Worm (Caenorhabditis elegans) whole organism, L2 larva: ENCODE results near the gene Y75B8A.34.

Source experiments
- C34F6.9 ChIP-seq: fragments of 150-350 bp; optimal IDR thresholded peaks from 2 replicates; lab custom pipeline; 2014; ENCODE audit warnings: missing biosample characterization, missing genetic modification characterization
- F13H6.1 ChIP-seq: sonication (generic microtip); optimal IDR thresholded peaks from 2 replicates; lab custom pipeline; 2016; ENCODE audit warnings: missing genetic modification characterization, missing compliant biosample characterization
- R02D3.7 ChIP-seq: fragments of 150-350 bp; optimal IDR thresholded peaks from 2 replicates; lab custom pipeline; 2014; ENCODE audit warnings: missing biosample characterization, missing genetic modification characterization
- Y55F3AM.14 ChIP-seq: fragments of 200-800 bp; sonication (Bioruptor generic); optimal IDR thresholded peaks from 2 replicates; lab custom pipeline; 2018; ENCODE audit warnings: mild to moderate bottlenecking, missing genetic modification characterization, missing compliant biosample characterization
- alr-1 ChIP-seq: fragments of 150-350 bp; optimal IDR thresholded peaks from 2 replicates; lab custom pipeline; 2014; ENCODE audit warnings: missing biosample characterization, missing genetic modification characterization
- ama-1 ChIP-seq: fragments of 150-350 bp; optimal IDR thresholded peaks from 2 replicates; lab custom pipeline; 2018; ENCODE audit warnings: inconsistent platforms
- crh-2 ChIP-seq: sonication (generic microtip); optimal IDR thresholded peaks from 2 replicates; lab custom pipeline; 2017; ENCODE audit warnings: missing biosample characterization, missing genetic modification characterization
- fos-1 ChIP-seq: fragments of 150-350 bp; optimal IDR thresholded peaks from 2 replicates; lab custom pipeline; 2014; ENCODE audit warnings: missing biosample characterization, missing genetic modification characterization
- gmeb-1 ChIP-seq: fragments of 150-350 bp; optimal IDR thresholded peaks from 2 replicates; lab custom pipeline; 2014; ENCODE audit warnings: missing biosample characterization, missing genetic modification characterization
- lin-11 ChIP-seq: fragments of 150-350 bp; sonication (generic microtip); optimal IDR thresholded peaks from 2 replicates; lab custom pipeline; 2014; ENCODE audit warnings: missing biosample characterization, missing genetic modification characterization, inconsistent platforms, mixed read lengths
- lin-13 ChIP-seq: fragments of 150-350 bp; optimal IDR thresholded peaks from 2 replicates; lab custom pipeline; 2014; ENCODE audit warnings: missing biosample characterization, missing genetic modification reagents, missing genetic modification characterization
- lin-39 ChIP-seq: fragments of 150-350 bp; optimal IDR thresholded peaks from 2 replicates; lab custom pipeline; 2014; ENCODE audit warnings: missing biosample characterization, missing genetic modification reagents, missing genetic modification characterization
- lsy-2 ChIP-seq, 2 experiments: fragments of 150-350 bp in 1 of 2; sonication (generic microtip) in 1 of 2; optimal IDR thresholded peaks; 2 replicates each; lab custom pipeline; 2014 to 2017; ENCODE audit warnings: missing biosample characterization in 2 of 2, missing genetic modification characterization in 2 of 2
- mab-5 ChIP-seq: fragments of 150-350 bp; optimal IDR thresholded peaks from 2 replicates; lab custom pipeline; 2014; ENCODE audit warnings: missing biosample characterization, missing genetic modification characterization
- mbf-1 ChIP-seq: sonication (generic microtip); optimal IDR thresholded peaks from 2 replicates; lab custom pipeline; 2017; ENCODE audit warnings: missing biosample characterization, missing genetic modification characterization
- mdl-1 ChIP-seq, 2 experiments: fragments of 150-350 bp in 1 of 2; sonication (generic microtip) in 1 of 2; optimal IDR thresholded peaks; 2 replicates each; lab custom pipeline; 2017; ENCODE audit warnings: missing biosample characterization in 2 of 2, missing genetic modification characterization in 2 of 2
- nhr-10 ChIP-seq: sonication (generic microtip); optimal IDR thresholded peaks from 2 replicates; lab custom pipeline; 2017; ENCODE audit warnings: missing biosample characterization, missing genetic modification characterization
- nhr-12 ChIP-seq: fragments of 150-350 bp; optimal IDR thresholded peaks from 2 replicates; lab custom pipeline; 2014; ENCODE audit warnings: missing biosample characterization, missing genetic modification characterization
- nhr-129 ChIP-seq: fragments of 150-350 bp; optimal IDR thresholded peaks from 2 replicates; lab custom pipeline; 2014; ENCODE audit warnings: missing biosample characterization, missing genetic modification characterization
- nhr-21 ChIP-seq: fragments of 150-350 bp; optimal IDR thresholded peaks from 2 replicates; lab custom pipeline; 2014; ENCODE audit warnings: missing biosample characterization, missing genetic modification characterization
- nhr-23 ChIP-seq: fragments of 150-350 bp; optimal IDR thresholded peaks from 2 replicates; lab custom pipeline; 2014; ENCODE audit warnings: missing biosample characterization, missing genetic modification reagents, missing genetic modification characterization
- nhr-25 ChIP-seq: fragments of 150-350 bp; sonication (generic microtip); optimal IDR thresholded peaks from 3 replicates; lab custom pipeline; 2014; ENCODE audit warnings: missing biosample characterization, missing genetic modification characterization
- nhr-6 ChIP-seq: fragments of 150-350 bp; optimal IDR thresholded peaks from 2 replicates; lab custom pipeline; 2014; ENCODE audit warnings: missing biosample characterization, missing genetic modification characterization
- nhr-77 ChIP-seq: fragments of 150-350 bp; optimal IDR thresholded peaks from 2 replicates; lab custom pipeline; 2014; ENCODE audit warnings: missing biosample characterization, missing genetic modification characterization
- sem-4 ChIP-seq: fragments of 150-350 bp; optimal IDR thresholded peaks from 2 replicates; lab custom pipeline; 2014; ENCODE audit warnings: missing biosample characterization, missing genetic modification reagents, missing genetic modification characterization
- skn-1 ChIP-seq: sonication (generic microtip); optimal IDR thresholded peaks from 2 replicates; lab custom pipeline; 2017; ENCODE audit warnings: missing biosample characterization, missing genetic modification characterization
- sma-3 ChIP-seq: sonication (generic microtip); optimal IDR thresholded peaks from 2 replicates; lab custom pipeline; 2016; ENCODE audit warnings: missing genetic modification reagents, missing genetic modification characterization, missing compliant biosample characterization
- sma-9 ChIP-seq, 2 experiments: fragments of 150-350 bp in 1 of 2; sonication (generic microtip) in 1 of 2; optimal IDR thresholded peaks; 2 replicates each; lab custom pipeline; 2014 to 2016; ENCODE audit warnings: missing genetic modification characterization in 2 of 2, mild to moderate bottlenecking in 1 of 2, missing biosample characterization in 1 of 2, missing compliant biosample characterization in 1 of 2, missing genetic modification reagents in 1 of 2, moderate library complexity in 1 of 2
- snpc-4 ChIP-seq: fragments of 150-350 bp; optimal IDR thresholded peaks from 2 replicates; lab custom pipeline; 2014; ENCODE audit warnings: missing biosample characterization, missing genetic modification characterization
- unc-39 ChIP-seq: fragments of 150-350 bp; optimal IDR thresholded peaks from 2 replicates; lab custom pipeline; 2014; ENCODE audit warnings: missing biosample characterization, missing genetic modification characterization
- unc-55 ChIP-seq: fragments of 150-350 bp; sonication (generic microtip); optimal IDR thresholded peaks from 3 replicates; lab custom pipeline; 2014; ENCODE audit warnings: missing biosample characterization, missing genetic modification reagents, missing genetic modification characterization
- zag-1 ChIP-seq: fragments of 150-350 bp; optimal IDR thresholded peaks from 2 replicates; lab custom pipeline; 2014; ENCODE audit warnings: missing biosample characterization, missing genetic modification characterization

Y75B8A.34 gene

DNA sequence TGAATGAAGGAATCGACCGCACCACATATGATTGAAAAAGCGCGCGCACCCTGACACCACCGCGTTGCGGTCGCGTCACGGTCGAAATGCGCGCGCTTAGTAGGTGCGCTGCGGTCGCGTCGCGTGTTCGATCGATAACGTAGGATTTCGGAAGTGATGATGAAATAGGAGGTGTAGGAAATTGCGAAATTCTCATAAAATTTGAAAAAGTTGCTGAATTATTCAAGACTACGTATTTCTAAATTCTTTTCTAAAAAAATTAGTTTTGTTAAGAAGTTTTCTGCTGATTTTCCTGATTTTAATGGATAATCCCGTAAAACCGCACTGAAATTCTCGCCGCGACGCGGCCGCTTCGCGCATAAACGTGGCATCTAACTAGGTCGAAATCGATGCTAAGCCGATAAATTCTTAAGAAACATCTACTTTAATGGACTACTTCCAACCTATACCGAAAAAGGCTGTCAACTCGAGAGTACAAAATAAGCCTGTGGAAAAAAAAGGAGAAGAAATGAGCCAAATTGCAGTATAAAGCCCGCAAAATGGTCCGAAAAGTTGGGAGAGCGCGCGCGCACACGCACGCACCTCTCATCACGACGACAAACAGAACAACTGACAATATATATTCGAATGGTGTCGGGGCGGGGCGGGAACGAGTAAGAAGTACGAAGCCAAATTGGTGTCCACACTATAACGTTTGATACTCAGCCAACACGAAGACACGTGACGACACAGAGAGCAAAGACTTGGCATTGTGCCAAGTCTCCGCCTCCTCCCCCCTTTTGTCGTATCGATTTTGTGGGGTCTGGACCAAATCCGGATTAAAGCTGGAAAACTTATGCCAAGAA, 9.3 kb downstream of the Y75B8A.34 start, which contains the start of gene his-72 (continued):
- TF ChIP-seq lin-39 (tag; lab: Kevin White, UChicago) (no peak), nhr-10 (tag; lab: Kevin White, UChicago) (no peak), zag-1 (tag; lab: Kevin White, UChicago) (peak; percentile 9), C34F6.9 (tag; lab: Kevin White, UChicago) (peak; percentile 73), mdl-1 (tag; optimal IDR thresholded peaks at IDR 0.05; lab: Kevin White, UChicago) (peak; percentile 29 to 62), nhr-12 (tag; lab: Kevin White, UChicago) (no peak), sem-4 (tag; lab: Kevin White, UChicago) (peak; percentile 63), Y55F3AM.14 (GFP tag; lab: Kevin White, UChicago) (no peak)

DNA sequence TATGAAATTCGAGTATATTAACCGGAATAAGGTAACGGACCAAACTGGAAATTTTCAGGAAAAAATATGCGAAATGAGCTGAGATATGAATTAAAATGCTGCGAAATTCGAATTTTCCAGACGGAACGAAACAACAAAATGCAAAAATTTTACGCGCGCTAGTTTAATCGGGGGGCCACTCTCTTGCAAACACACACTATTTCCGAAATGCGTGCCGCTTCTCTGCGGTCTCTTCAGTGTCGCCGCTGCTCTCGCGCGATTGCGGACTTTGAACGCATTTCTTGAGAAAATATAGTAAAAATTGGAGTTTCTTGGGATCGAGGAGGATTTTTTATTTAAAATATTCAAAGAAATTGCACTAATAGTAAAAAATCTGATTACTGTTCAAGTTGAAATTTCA, 10.1 kb downstream of the Y75B8A.34 start:
- TF ChIP-seq nhr-12 (tag; lab: Kevin White, UChicago) (no peak), mbf-1 (tag; lab: Kevin White, UChicago) (peak; percentile 15), gmeb-1 (tag; lab: Kevin White, UChicago) (peak; percentile 3), Y55F3AM.14 (GFP tag; lab: Kevin White, UChicago) (no peak), sma-9 (GFP tag; optimal IDR thresholded peaks at IDR 0.05; lab: Kevin White, UChicago) (no peak), sma-9 (tag; optimal IDR thresholded peaks at IDR 0.05; lab: Kevin White, UChicago) (no peak), alr-1 (tag; lab: Kevin White, UChicago) (no peak), sem-4 (tag; lab: Kevin White, UChicago) (peak; percentile 56), lin-11 (tag; lab: Kevin White, UChicago) (peak; percentile 75), unc-39 (no peak), fos-1 (tag; lab: Kevin White, UChicago) (no peak), nhr-129 (tag; lab: Kevin White, UChicago) (peak; percentile 2), unc-55 (GFP tag; lab: Kevin White, UChicago) (peak; percentile 68)

DNA sequence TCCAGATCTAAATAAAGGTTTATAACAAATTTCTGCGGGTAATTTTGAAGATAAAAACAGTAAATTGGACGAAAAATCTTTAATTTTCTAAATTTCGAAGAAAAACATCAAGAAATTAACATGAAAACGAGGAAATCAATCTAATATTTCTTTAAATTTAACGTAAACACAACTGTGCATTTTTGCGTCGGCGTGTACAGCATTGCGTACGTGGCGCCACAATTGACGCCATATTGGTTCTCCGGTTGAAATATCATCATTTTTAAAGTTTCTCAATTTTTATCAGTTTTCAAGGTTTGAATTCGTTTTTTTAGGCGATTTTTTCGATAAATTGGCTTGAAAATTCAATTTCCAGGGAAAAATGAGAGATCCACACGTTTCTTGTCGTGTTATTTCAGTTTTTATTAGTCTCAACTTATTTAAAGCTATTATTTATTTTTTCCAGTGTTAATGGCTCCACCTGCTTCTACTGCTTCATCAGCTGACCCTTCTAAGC, 10.7 kb downstream of the Y75B8A.34 start, which contains the start of gene rpt-6:
Gene rpt-6, plus strand, starts transcription at position 446 of the 496 bp plus-strand sequence.
- TF ChIP-seq F13H6.1 (tag; lab: Kevin White, UChicago): peak; percentile 60
- no peak for TF ChIP-seq nhr-21 (tag; lab: Kevin White, UChicago)
- TF ChIP-seq crh-2 (tag; lab: Kevin White, UChicago): peak; percentile 22
- peak; percentile 59 to 77 for TF ChIP-seq lsy-2 (tag; optimal IDR thresholded peaks at IDR 0.05; lab: Kevin White, UChicago)
- TF ChIP-seq lin-13 (GFP tag; lab: Kevin White, UChicago): peak; percentile 75
- peak; percentile 66 for TF ChIP-seq nhr-129 (tag; lab: Kevin White, UChicago)
- TF ChIP-seq nhr-6 (tag; lab: Kevin White, UChicago): peak; percentile 17
- peak; percentile 81 for TF ChIP-seq skn-1 (tag; lab: Kevin White, UChicago)
- TF ChIP-seq nhr-77 (tag; lab: Kevin White, UChicago): no peak
- TF ChIP-seq nhr-25 (tag; lab: Kevin White, UChicago): peak; percentile 8
- no peak for TF ChIP-seq nhr-23 (tag; lab: Kevin White, UChicago)
- peak; percentile 35 for TF ChIP-seq snpc-4 (tag; lab: Kevin White, UChicago)
- TF ChIP-seq C34F6.9 (tag; lab: Kevin White, UChicago): peak; percentile 51
- TF ChIP-seq unc-55 (GFP tag; lab: Kevin White, UChicago): peak; percentile 75
- TF ChIP-seq sma-3 (GFP tag; lab: Kevin White, UChicago): peak; percentile 53
- TF ChIP-seq gmeb-1 (tag; lab: Kevin White, UChicago): peak; percentile 70
- peak; percentile 49 for TF ChIP-seq ama-1 (lab: Kevin White, UChicago)
- TF ChIP-seq mab-5: peak; percentile 54
- peak; percentile 67 for TF ChIP-seq sma-9 (GFP tag; optimal IDR thresholded peaks at IDR 0.05; lab: Kevin White, UChicago)
- TF ChIP-seq sma-9 (tag; optimal IDR thresholded peaks at IDR 0.05; lab: Kevin White, UChicago): no peak
- no peak for TF ChIP-seq R02D3.7 (tag; lab: Kevin White, UChicago)
